Fruit fly (Drosophila melanogaster): ENCODE data around the gene CG9331.

The CG9331 gene

DNA sequence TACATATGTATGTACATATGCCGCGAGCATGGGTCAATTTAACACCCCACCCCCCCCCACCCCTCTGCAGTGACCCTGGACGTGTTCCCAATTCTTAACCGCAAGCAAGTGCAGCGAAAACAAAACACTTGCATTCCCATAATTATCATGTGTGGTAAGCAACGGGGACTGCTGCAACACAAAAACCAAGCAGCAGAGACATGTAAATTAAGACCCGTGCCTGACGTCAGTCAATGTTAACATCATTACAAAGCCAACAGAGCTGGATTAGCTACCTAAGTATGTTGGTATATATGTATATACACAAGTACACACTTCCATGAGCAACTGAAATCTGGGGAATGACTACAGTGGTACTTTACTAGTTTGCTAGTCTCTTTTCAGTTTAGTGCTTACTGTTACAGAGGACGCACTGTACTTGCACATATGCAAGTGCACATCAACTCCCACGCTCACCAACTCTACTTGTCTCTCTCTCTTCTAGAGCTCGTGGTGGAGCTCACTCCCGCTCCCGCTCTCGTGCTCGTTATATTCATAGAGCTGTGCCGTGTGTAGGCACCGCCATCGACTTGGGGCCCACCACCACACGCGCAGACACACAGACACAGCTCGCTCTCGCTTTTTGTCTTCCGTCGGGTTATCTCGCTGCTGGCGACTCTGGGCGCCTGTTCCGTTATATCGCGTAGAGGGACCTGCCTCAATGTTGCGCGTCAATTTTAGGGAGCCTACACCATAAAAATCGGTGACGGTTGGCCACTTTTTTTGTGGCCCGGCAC, 1.2 kb upstream of the CG9331 start (continued):
- no peak for TF ChIP-seq lbe (GFP tag; optimal IDR thresholded peaks at IDR 0.05)
- TF ChIP-seq NC2α (GFP tag; optimal IDR thresholded peaks at IDR 0.05), result no peak
- TF ChIP-seq Hmr (GFP tag; optimal IDR thresholded peaks at IDR 0.05), result no peak
- no peak for TF ChIP-seq corto (GFP tag; optimal IDR thresholded peaks at IDR 0.05)
- TF ChIP-seq Sox100B (GFP tag; optimal IDR thresholded peaks at IDR 0.05), result no peak
- no peak for TF ChIP-seq Lpt (GFP tag; optimal IDR thresholded peaks at IDR 0.05)
- no peak for TF ChIP-seq org-1 (GFP tag; optimal IDR thresholded peaks at IDR 0.05)
- TF ChIP-seq CG8290 (GFP tag; optimal IDR thresholded peaks at IDR 0.05), result no peak
- TF ChIP-seq CG8290 (tag; optimal IDR thresholded peaks at IDR 0.05), result peak in 1 of 2 experiments; percentile 19
- no peak for TF ChIP-seq CG12071 (GFP tag; optimal IDR thresholded peaks at IDR 0.05)
- TF ChIP-seq gt (GFP tag; IDR thresholded peaks at IDR 0.05), result no peak
- TF ChIP-seq CG17186 (GFP tag; optimal IDR thresholded peaks at IDR 0.05), result no peak
- TF ChIP-seq CG3065 (GFP tag; optimal IDR thresholded peaks at IDR 0.05), result no peak
- no peak for TF ChIP-seq CG6854 (GFP tag; optimal IDR thresholded peaks at IDR 0.05)
- no peak for TF ChIP-seq NK7.1 (GFP tag; optimal IDR thresholded peaks at IDR 0.05)
- no peak for TF ChIP-seq tup (GFP tag; optimal IDR thresholded peaks at IDR 0.05)
- TF ChIP-seq Trl (optimal IDR thresholded peaks at IDR 0.05), result peak; percentile 84 to 90
- no peak for TF ChIP-seq Trl (GFP tag; optimal IDR thresholded peaks at IDR 0.05)
- TF ChIP-seq Hr78 (GFP tag; optimal IDR thresholded peaks at IDR 0.05), result no peak
- TF ChIP-seq CG3281 (GFP tag; optimal IDR thresholded peaks at IDR 0.05), result no peak
- no peak for TF ChIP-seq Taf1 (GFP tag; IDR thresholded peaks at IDR 0.05)
- TF ChIP-seq btn (GFP tag; optimal IDR thresholded peaks at IDR 0.05), result no peak
- no peak for TF ChIP-seq CG12744 (GFP tag; optimal IDR thresholded peaks at IDR 0.05)
- no peak for TF ChIP-seq CG10654 (GFP tag; optimal IDR thresholded peaks at IDR 0.05)
- TF ChIP-seq zfh2 (GFP tag; optimal IDR thresholded peaks at IDR 0.05), result no peak
- no peak for TF ChIP-seq Usf (GFP tag; optimal IDR thresholded peaks at IDR 0.05)
- no peak for TF ChIP-seq Fer2 (tag; optimal IDR thresholded peaks at IDR 0.05)
- no peak for TF ChIP-seq psq (GFP tag; optimal IDR thresholded peaks at IDR 0.05)
- no peak for TF ChIP-seq Ets65A (GFP tag)
- TF ChIP-seq CG8765 (GFP tag; IDR thresholded peaks at IDR 0.05), result no peak
- TF ChIP-seq HLH4C (GFP tag; IDR thresholded peaks at IDR 0.05; ENCODE audit: partially characterized antibody), result peak; percentile 38; the same call in 1 of the 3 replicates
- TF ChIP-seq tap (tag; optimal IDR thresholded peaks at IDR 0.05), result no peak
- TF ChIP-seq dmrt99B (tag; optimal IDR thresholded peaks at IDR 0.05), result no peak
- TF ChIP-seq croc (GFP tag; conservative IDR thresholded peaks at IDR 0.05), result no peak
- TF ChIP-seq CG7963 (GFP tag; IDR thresholded peaks at IDR 0.05; ENCODE audit: partially characterized antibody), result no peak
- TF ChIP-seq CG1233 (GFP tag; optimal IDR thresholded peaks at IDR 0.05), result no peak
- TF ChIP-seq B-H1 (GFP tag; IDR thresholded peaks at IDR 0.05), result no peak; the same call in 2 of the 3 replicates
- no peak for TF ChIP-seq run (tag; optimal IDR thresholded peaks at IDR 0.05)
- no peak for TF ChIP-seq CG18476 (GFP tag; optimal IDR thresholded peaks at IDR 0.05)
- no peak for TF ChIP-seq Bteb2 (GFP tag; optimal IDR thresholded peaks at IDR 0.05)
- no peak for TF ChIP-seq CG10209 (GFP tag; optimal IDR thresholded peaks at IDR 0.05)
- no peak for TF ChIP-seq CG6272 (GFP tag; IDR thresholded peaks at IDR 0.05)
- TF ChIP-seq CG6254 (GFP tag; optimal IDR thresholded peaks at IDR 0.05), result no peak
- TF ChIP-seq CG32772 (GFP tag; IDR thresholded peaks at IDR 0.05), result no peak
- peak; percentile 11 for TF ChIP-seq CG14710 (tag; optimal IDR thresholded peaks at IDR 0.05)
- no peak for TF ChIP-seq CG42726 (GFP tag; IDR thresholded peaks at IDR 0.05; ENCODE audit: partially characterized antibody)
- no peak for TF ChIP-seq CG16813 (GFP tag; IDR thresholded peaks at IDR 0.05; ENCODE audit: partially characterized antibody)
- no peak for TF ChIP-seq pnt (GFP tag; optimal IDR thresholded peaks at IDR 0.05)
- no peak for TF ChIP-seq CG8944 (GFP tag; optimal IDR thresholded peaks at IDR 0.05)
- no peak for TF ChIP-seq fd64A (GFP tag; optimal IDR thresholded peaks at IDR 0.05)

Measured in whole organism, embryonic.